Fruit fly (Drosophila melanogaster): ENCODE data around the gene CG18809.

- TF ChIP-seq lz (GFP tag; optimal IDR thresholded peaks at IDR 0.05) (no peak), CG34406 (GFP tag; optimal IDR thresholded peaks at IDR 0.05) (no peak), Met (GFP tag; optimal IDR thresholded peaks at IDR 0.05) (no peak), CG6163 (GFP tag; IDR thresholded peaks at IDR 0.05) (no peak), Ets96B (tag; optimal IDR thresholded peaks at IDR 0.05) (no peak), fd85E (GFP tag; optimal IDR thresholded peaks at IDR 0.05) (no peak), fkh (GFP tag; optimal IDR thresholded peaks at IDR 0.05) (no peak), Ets21C (GFP tag; optimal IDR thresholded peaks at IDR 0.05) (no peak), CG10631 (GFP tag; optimal IDR thresholded peaks at IDR 0.05) (no peak), Sox102F (GFP tag; optimal IDR thresholded peaks at IDR 0.05) (no peak)
These were observed 20.8 kb upstream of the CG18809 start, which contains the start of gene CG12702 for dm6 chrX:19764824-19765489.

Measured in whole organism, prepupa.